Worm (Caenorhabditis elegans) whole organism, L3 larva: Measurements from ENCODE around the gene fars-3.

Experiments used
- R02D3.7 ChIP-seq: fragments of 150-350 bp; optimal IDR thresholded peaks from 2 replicates; lab custom pipeline; 2014; ENCODE audit warnings: missing biosample characterization, missing genetic modification characterization
- ZK546.5 ChIP-seq: sonication (generic microtip); optimal IDR thresholded peaks from 2 replicates; lab custom pipeline; 2017; ENCODE audit warnings: missing biosample characterization, missing genetic modification characterization
- aly-2 ChIP-seq: fragments of 150-350 bp; optimal IDR thresholded peaks from 2 replicates; lab custom pipeline; 2014; ENCODE audit warnings: missing biosample characterization, missing genetic modification characterization
- ama-1 ChIP-seq: fragments of 150-350 bp; optimal IDR thresholded peaks from 2 replicates; lab custom pipeline; 2018
- ceh-16 ChIP-seq: sonication (generic microtip); optimal IDR thresholded peaks from 2 replicates; lab custom pipeline; 2017; ENCODE audit warnings: missing biosample characterization, missing genetic modification characterization
- ceh-28 ChIP-seq: fragments of 150-350 bp; optimal IDR thresholded peaks from 2 replicates; lab custom pipeline; 2014; ENCODE audit warnings: missing biosample characterization, missing genetic modification reagents, missing genetic modification characterization
- ceh-82 ChIP-seq: fragments of 150-350 bp; optimal IDR thresholded peaks from 2 replicates; lab custom pipeline; 2014; ENCODE audit warnings: missing biosample characterization, missing genetic modification characterization
- daf-12 ChIP-seq: fragments of 150-350 bp; optimal IDR thresholded peaks from 2 replicates; lab custom pipeline; 2014; ENCODE audit warnings: missing biosample characterization, missing genetic modification reagents, missing genetic modification characterization
- elt-1 ChIP-seq: fragments of 150-350 bp; optimal IDR thresholded peaks from 2 replicates; lab custom pipeline; 2014; ENCODE audit warnings: missing biosample characterization, missing genetic modification characterization
- elt-2 ChIP-seq: sonication (generic microtip); optimal IDR thresholded peaks from 2 replicates; lab custom pipeline; 2016; ENCODE audit warnings: missing genetic modification reagents, mild to moderate bottlenecking, missing genetic modification characterization, missing compliant biosample characterization
- elt-3 ChIP-seq, 3 experiments: fragments of 150-350 bp in 1 of 3; sonication (generic microtip) in 2 of 3; optimal IDR thresholded peaks; 2 replicates in 2 of 3; 4 replicates in 1 of 3; lab custom pipeline; 2014 to 2017; ENCODE audit warnings: missing biosample characterization in 3 of 3, missing genetic modification characterization in 3 of 3
- fos-1 ChIP-seq: fragments of 150-350 bp; optimal IDR thresholded peaks from 2 replicates; lab custom pipeline; 2014; ENCODE audit warnings: missing biosample characterization, missing genetic modification characterization
- hmg-11 ChIP-seq: sonication (generic microtip); optimal IDR thresholded peaks from 2 replicates; lab custom pipeline; 2016; ENCODE audit warnings: missing genetic modification characterization, missing compliant biosample characterization
- jun-1 ChIP-seq: fragments of 150-350 bp; optimal IDR thresholded peaks from 2 replicates; lab custom pipeline; 2014; ENCODE audit warnings: missing biosample characterization, missing genetic modification reagents, missing genetic modification characterization
- lin-15B ChIP-seq: fragments of 150-350 bp; optimal IDR thresholded peaks from 2 replicates; lab custom pipeline; 2014; ENCODE audit warnings: missing biosample characterization, missing genetic modification characterization
- lin-39 ChIP-seq: fragments of 150-350 bp; optimal IDR thresholded peaks from 2 replicates; lab custom pipeline; 2018; ENCODE audit warnings: missing biosample characterization, missing genetic modification reagents, missing genetic modification characterization
- mml-1 ChIP-seq: fragments of 150-350 bp; sonication (generic microtip); optimal IDR thresholded peaks from 3 replicates; lab custom pipeline; 2014; ENCODE audit warnings: missing biosample characterization, missing genetic modification characterization
- nhr-12 ChIP-seq: fragments of 150-350 bp; optimal IDR thresholded peaks from 2 replicates; lab custom pipeline; 2014; ENCODE audit warnings: missing biosample characterization, missing genetic modification characterization
- nhr-23 ChIP-seq: fragments of 150-350 bp; optimal IDR thresholded peaks from 2 replicates; lab custom pipeline; 2014; ENCODE audit warnings: missing biosample characterization, missing genetic modification reagents, missing genetic modification characterization
- nhr-237 ChIP-seq: fragments of 150-350 bp; optimal IDR thresholded peaks from 2 replicates; lab custom pipeline; 2014; ENCODE audit warnings: missing biosample characterization, missing genetic modification characterization
- nhr-25 ChIP-seq: sonication (generic microtip); optimal IDR thresholded peaks from 2 replicates; lab custom pipeline; 2017; ENCODE audit warnings: missing biosample characterization, missing genetic modification characterization
- nhr-43 ChIP-seq: sonication (generic microtip); optimal IDR thresholded peaks from 2 replicates; lab custom pipeline; 2016; ENCODE audit warnings: mild to moderate bottlenecking, missing genetic modification characterization, missing compliant biosample characterization; ENCODE audit not compliant: poor library complexity, severe bottlenecking
- nhr-67 ChIP-seq: fragments of 150-350 bp; optimal IDR thresholded peaks from 2 replicates; lab custom pipeline; 2014; ENCODE audit warnings: missing biosample characterization, missing genetic modification characterization
- nhr-76 ChIP-seq: fragments of 150-350 bp; sonication (generic microtip); optimal IDR thresholded peaks from 5 replicates; lab custom pipeline; 2014; ENCODE audit warnings: missing biosample characterization, missing genetic modification characterization
- pha-4 ChIP-seq: fragments of 150-350 bp; optimal IDR thresholded peaks from 2 replicates; lab custom pipeline; 2014; ENCODE audit warnings: missing biosample characterization, missing genetic modification reagents, missing genetic modification characterization
- pqm-1 ChIP-seq: fragments of 150-350 bp; optimal IDR thresholded peaks from 2 replicates; lab custom pipeline; 2017; ENCODE audit warnings: missing biosample characterization, missing genetic modification characterization, inconsistent platforms
- sea-2 ChIP-seq: fragments of 150-350 bp; sonication (generic microtip); optimal IDR thresholded peaks from 4 replicates; lab custom pipeline; 2014; ENCODE audit warnings: missing biosample characterization, missing genetic modification reagents, missing genetic modification characterization
- unc-39 ChIP-seq: sonication (generic microtip); optimal IDR thresholded peaks from 4 replicates; lab custom pipeline; 2017; ENCODE audit warnings: missing biosample characterization, missing genetic modification characterization
- unc-62 ChIP-seq: fragments of 150-350 bp; sonication (generic microtip); optimal IDR thresholded peaks from 4 replicates; lab custom pipeline; 2014; ENCODE audit warnings: missing biosample characterization, missing genetic modification reagents, missing genetic modification characterization
- ztf-11 ChIP-seq: fragments of 150-350 bp; optimal IDR thresholded peaks from 2 replicates; lab custom pipeline; 2014; ENCODE audit warnings: missing biosample characterization, missing genetic modification characterization
- ztf-4 ChIP-seq: fragments of 150-350 bp; optimal IDR thresholded peaks from 2 replicates; lab custom pipeline; 2014; ENCODE audit warnings: missing biosample characterization, missing genetic modification characterization

Gene fars-3

ce11 chrII:8464448-8464898 lies at the start of gene fars-3:
Gene fars-3 (plus strand): TSS chrII:8464848.
- TF ChIP-seq elt-2 (tag; lab: Kevin White, UChicago) (peak; percentile 22), lin-15B (tag; lab: Kevin White, UChicago) (peak; percentile 8), pha-4 (tag; lab: Kevin White, UChicago) (peak; percentile 56), elt-3 (tag; optimal IDR thresholded peaks at IDR 0.05; lab: Kevin White, UChicago) (no peak), nhr-23 (peak; percentile 52), nhr-43 (tag; lab: Kevin White, UChicago) (peak; percentile 6)

ce11 chrII:8415035-8415434 lies 49.6 kb upstream of the fars-3 start:
- TF ChIP-seq nhr-12 (tag; lab: Kevin White, UChicago) (no peak), jun-1 (no peak), sea-2 (GFP tag; lab: Kevin White, UChicago) (no peak), mml-1 (tag; lab: Kevin White, UChicago) (no peak), ZK546.5 (tag; lab: Kevin White, UChicago) (no peak), ama-1 (lab: Kevin White, UChicago) (no peak), aly-2 (no peak), nhr-25 (no peak), unc-62 (no peak)
- TF ChIP-seq, all 47 proteins: peak for 0

- peak; percentile 12 for TF ChIP-seq nhr-25
- TF ChIP-seq R02D3.7, result no peak
- peak; percentile 48 for TF ChIP-seq elt-1 (tag; lab: Kevin White, UChicago)
- no peak for TF ChIP-seq nhr-12 (tag; lab: Kevin White, UChicago)
Observed at ce11 chrII:8415462-8416037, 49.1 kb upstream of the fars-3 start.

ce11 chrII:8417059-8417668 lies 47.5 kb upstream of the fars-3 start, which contains the start of gene fdgt-2:
Gene fdgt-2 (plus strand): TSS chrII:8417618.
- TF ChIP-seq hmg-11 (tag; lab: Kevin White, UChicago) (no peak), nhr-12 (tag; lab: Kevin White, UChicago) (no peak), nhr-25 (peak; percentile 73), R02D3.7 (no peak), ceh-82 (no peak), nhr-43 (tag; lab: Kevin White, UChicago) (no peak), elt-2 (tag; lab: Kevin White, UChicago) (peak; percentile 36), nhr-237 (no peak), lin-39 (no peak), nhr-67 (no peak), unc-39 (tag; lab: Kevin White, UChicago) (no peak), fos-1 (tag; lab: Kevin White, UChicago) (no peak), daf-12 (no peak), ztf-11 (no peak), ZK546.5 (tag; lab: Kevin White, UChicago) (no peak), sea-2 (GFP tag; lab: Kevin White, UChicago) (no peak), pqm-1 (peak; percentile 7)

ce11 chrII:8419015-8419414 lies 45.6 kb upstream of the fars-3 start:
- TF ChIP-seq nhr-25, result no peak
- no peak for TF ChIP-seq ceh-82
- TF ChIP-seq elt-3 (tag; optimal IDR thresholded peaks at IDR 0.05; lab: Kevin White, UChicago), result no peak
- peak; percentile 76 for TF ChIP-seq ztf-4
- TF ChIP-seq elt-1 (tag; lab: Kevin White, UChicago), result peak; percentile 89
- TF ChIP-seq nhr-76 (tag; lab: Kevin White, UChicago), result no peak
- no peak for TF ChIP-seq ceh-28
- no peak for TF ChIP-seq ceh-16 (tag; lab: Kevin White, UChicago)
- no peak for TF ChIP-seq hmg-11 (tag; lab: Kevin White, UChicago)
- no peak for TF ChIP-seq nhr-23

ce11 chrII:8419798-8420197 lies 44.9 kb upstream of the fars-3 start, which contains the start of gene F14E5.8:
Gene F14E5.8 (plus strand): TSS chrII:8420098.
- TF ChIP-seq elt-1 (tag; lab: Kevin White, UChicago), result peak; percentile 4
